Fruit fly (Drosophila melanogaster) whole organism, embryonic: ENCODE results near the gene Snx1.

Experiments
- Blimp-1 ChIP-seq: fragments of 200-800 bp; sonication (Bioruptor generic); optimal IDR thresholded peaks from 3 replicates; lab custom pipeline; 2018; ENCODE audit warnings: missing biosample characterization, missing genetic modification characterization, mild to moderate bottlenecking, moderate library complexity, missing genetic modification reagents
- CG10267 ChIP-seq: fragments of 200-800 bp; sonication (Bioruptor generic); optimal IDR thresholded peaks from 2 replicates; lab custom pipeline; 2018; ENCODE audit warnings: missing biosample characterization, mild to moderate bottlenecking, missing genetic modification characterization, moderate library complexity
- CG10959 ChIP-seq: fragments of 200-800 bp; sonication (Bioruptor generic); IDR thresholded peaks from 2 replicates; pipeline ENCODE4 v1.3.6; 2022; ENCODE audit warnings: missing biosample characterization, missing genetic modification characterization
- CG11085 ChIP-seq: fragments of 200-800 bp; sonication (Bioruptor generic); IDR thresholded peaks from 2 replicates; pipeline ENCODE4 v1.3.6; 2022; ENCODE audit warnings: missing biosample characterization, missing genetic modification characterization
- CG11504 ChIP-seq: fragments of 200-800 bp; sonication (Bioruptor generic); optimal IDR thresholded peaks from 3 replicates; lab custom pipeline; 2019; ENCODE audit warnings: missing biosample characterization, mild to moderate bottlenecking, missing genetic modification characterization, moderate library complexity
- CG1233 ChIP-seq: fragments of 200-800 bp; sonication (Bioruptor generic); optimal IDR thresholded peaks from 4 replicates; lab custom pipeline; 2018; ENCODE audit warnings: missing biosample characterization, mild to moderate bottlenecking, missing genetic modification characterization
- CG1647 ChIP-seq: fragments of 200-800 bp; sonication (Bioruptor generic); optimal IDR thresholded peaks from 3 replicates; lab custom pipeline; 2016; ENCODE audit warnings: missing biosample characterization, missing genetic modification characterization
- CG17912 ChIP-seq: fragments of 200-800 bp; sonication (Bioruptor generic); optimal IDR thresholded peaks from 2 replicates; lab custom pipeline; 2018; ENCODE audit warnings: missing biosample characterization, mild to moderate bottlenecking, missing genetic modification characterization
- CG18476 ChIP-seq: fragments of 200-800 bp; sonication (Bioruptor generic); optimal IDR thresholded peaks from 2 replicates; lab custom pipeline; 2016; ENCODE audit warnings: missing biosample characterization, mild to moderate bottlenecking, missing genetic modification characterization
- CG2120 ChIP-seq: fragments of 200-800 bp; sonication (Bioruptor generic); optimal IDR thresholded peaks from 3 replicates; lab custom pipeline; 2016; ENCODE audit warnings: missing biosample characterization, missing genetic modification characterization
- CG30020 ChIP-seq: fragments of 200-800 bp; optimal IDR thresholded peaks from 2 replicates; lab custom pipeline; 2019; ENCODE audit warnings: missing biosample characterization, mild to moderate bottlenecking, missing genetic modification characterization, moderate library complexity
- CG31441 ChIP-seq: fragments of 200-800 bp; sonication (Bioruptor generic); IDR thresholded peaks from 2 replicates; pipeline ENCODE4 v1.3.6; 2022; ENCODE audit warnings: missing biosample characterization, missing genetic modification characterization
- CG34422 ChIP-seq: fragments of 200-800 bp; sonication (Bioruptor generic); IDR thresholded peaks from 3 replicates; pipeline ENCODE4 v1.3.6; 2022; ENCODE audit warnings: missing biosample characterization, missing genetic modification characterization
- CG4282 ChIP-seq: fragments of 200-800 bp; sonication (Bioruptor generic); optimal IDR thresholded peaks from 2 replicates; lab custom pipeline; 2016; ENCODE audit warnings: missing biosample characterization, missing genetic modification characterization
- CG4424 ChIP-seq: fragments of 200-800 bp; sonication (Bioruptor generic); optimal IDR thresholded peaks from 3 replicates; lab custom pipeline; 2016; ENCODE audit warnings: missing biosample characterization, missing genetic modification characterization
- CG4617 ChIP-seq: fragments of 200-800 bp; sonication (Bioruptor generic); optimal IDR thresholded peaks from 3 replicates; lab custom pipeline; 2016; ENCODE audit warnings: missing biosample characterization, missing genetic modification characterization, borderline replicate concordance
- CG7963 ChIP-seq: fragments of 200-800 bp; sonication (Bioruptor generic); IDR thresholded peaks from 3 replicates; pipeline ENCODE4 v1.3.6; 2022; ENCODE audit warnings: missing biosample characterization, missing genetic modification characterization; ENCODE audit not compliant: partially characterized antibody
- CG7987 ChIP-seq: fragments of 200-800 bp; sonication (Bioruptor generic); optimal IDR thresholded peaks from 2 replicates; lab custom pipeline; 2018; ENCODE audit warnings: missing biosample characterization, mild to moderate bottlenecking, missing genetic modification characterization, moderate library complexity
- CG9876 ChIP-seq: fragments of 200-800 bp; sonication (Bioruptor generic); optimal IDR thresholded peaks from 2 replicates; lab custom pipeline; 2016; ENCODE audit warnings: missing biosample characterization, missing genetic modification characterization
- Dek ChIP-seq: fragments of 200-800 bp; sonication (Bioruptor generic); optimal IDR thresholded peaks from 3 replicates; lab custom pipeline; 2019; ENCODE audit warnings: missing biosample characterization, mild to moderate bottlenecking, missing genetic modification characterization, moderate library complexity
- Dip3 ChIP-seq: fragments of 200-800 bp; sonication (Bioruptor generic); optimal IDR thresholded peaks from 3 replicates; lab custom pipeline; 2016; ENCODE audit warnings: missing biosample characterization, missing genetic modification characterization
- Gsc ChIP-seq: fragments of 200-800 bp; sonication (Bioruptor generic); IDR thresholded peaks from 2 replicates; pipeline ENCODE4 v1.3.6; 2022; ENCODE audit warnings: missing biosample characterization, missing genetic modification characterization
- Gug ChIP-seq: fragments of 200-800 bp; sonication (Bioruptor generic); IDR thresholded peaks from 4 replicates; pipeline ENCODE4 v1.3.6; 2022; ENCODE audit warnings: missing biosample characterization, missing genetic modification characterization
- H2.0 ChIP-seq: fragments of 200-800 bp; sonication (Bioruptor generic); IDR thresholded peaks from 2 replicates; pipeline ENCODE4 v1.3.6; 2022; ENCODE audit warnings: missing biosample characterization, missing genetic modification characterization
- Hmr ChIP-seq: fragments of 200-800 bp; sonication (Bioruptor generic); optimal IDR thresholded peaks from 3 replicates; lab custom pipeline; 2017; ENCODE audit warnings: mild to moderate bottlenecking, missing biosample characterization, missing genetic modification reagents, missing genetic modification characterization
- Hr39 ChIP-seq: fragments of >200 bp; optimal IDR thresholded peaks from 2 replicates; lab custom pipeline; 2017
- Hsf ChIP-seq: fragments of 200-800 bp; sonication (Bioruptor generic); optimal IDR thresholded peaks from 3 replicates; lab custom pipeline; 2016; ENCODE audit warnings: missing biosample characterization, missing genetic modification characterization
- MBD-R2 ChIP-seq: fragments of 200-800 bp; sonication (Bioruptor generic); IDR thresholded peaks from 2 replicates; pipeline ENCODE4 v1.3.6; 2022; ENCODE audit warnings: missing biosample characterization, missing genetic modification characterization
- Ravus ChIP-seq: fragments of 200-800 bp; sonication (Bioruptor generic); IDR thresholded peaks from 2 replicates; pipeline ENCODE4 v1.3.6; 2022; ENCODE audit warnings: missing biosample characterization, missing genetic modification characterization
- Scr ChIP-seq: fragments of 200-800 bp; sonication (Bioruptor generic); IDR thresholded peaks from 2 replicates; pipeline ENCODE4 v1.3.6; 2022; ENCODE audit warnings: missing biosample characterization, missing genetic modification characterization; ENCODE audit not compliant: partially characterized antibody
- Trl ChIP-seq, 3 experiments: fragments of >200 bp in 2 of 3; fragments of 200-800 bp in 1 of 3; sonication (Bioruptor generic) in 1 of 3; optimal IDR thresholded peaks; 2 replicates in 1 of 3; 3 replicates in 2 of 3; lab custom pipeline; 2016 to 2017; ENCODE audit warnings: missing biosample characterization in 1 of 3, missing genetic modification characterization in 1 of 3
- ash1 ChIP-seq: fragments of 200-800 bp; sonication (Bioruptor generic); optimal IDR thresholded peaks from 2 replicates; lab custom pipeline; 2018; ENCODE audit warnings: missing biosample characterization, mild to moderate bottlenecking, missing genetic modification characterization
- bab2 ChIP-seq: fragments of 200-800 bp; sonication (Bioruptor generic); optimal IDR thresholded peaks from 2 replicates; lab custom pipeline; 2016; ENCODE audit warnings: missing biosample characterization, missing genetic modification characterization
- cad ChIP-seq: fragments of >200 bp; optimal IDR thresholded peaks from 2 replicates; lab custom pipeline; 2017; ENCODE audit warnings: missing biosample characterization, missing genetic modification characterization
- cato ChIP-seq: fragments of 200-800 bp; sonication (Bioruptor generic); optimal IDR thresholded peaks from 2 replicates; lab custom pipeline; 2016; ENCODE audit warnings: missing biosample characterization, missing genetic modification characterization, borderline replicate concordance
- chn ChIP-seq: fragments of 200-800 bp; sonication (Bioruptor generic); optimal IDR thresholded peaks from 2 replicates; lab custom pipeline; 2016; ENCODE audit warnings: missing biosample characterization, missing genetic modification characterization
- dpn ChIP-seq, 2 experiments: fragments of 200-800 bp; sonication (Bioruptor generic); optimal IDR thresholded peaks; 3 replicates each; lab custom pipeline; 2016; ENCODE audit warnings: missing biosample characterization in 2 of 2, missing genetic modification characterization in 2 of 2
- esg ChIP-seq: fragments of 200-800 bp; sonication (Bioruptor generic); conservative IDR thresholded peaks from 2 replicates; pipeline ENCODE4 v1.3.6; 2022; ENCODE audit warnings: missing biosample characterization, missing genetic modification characterization
- grau ChIP-seq: fragments of 200-800 bp; optimal IDR thresholded peaks from 3 replicates; lab custom pipeline; 2019; ENCODE audit warnings: missing biosample characterization, mild to moderate bottlenecking, missing genetic modification characterization, moderate library complexity
- inv ChIP-seq: fragments of 200-800 bp; sonication (Bioruptor generic); IDR thresholded peaks from 2 replicates; pipeline ENCODE4 v1.3.6; 2022; ENCODE audit warnings: missing biosample characterization, missing genetic modification characterization; ENCODE audit not compliant: partially characterized antibody
- lilli ChIP-seq: fragments of 200-800 bp; sonication (Bioruptor generic); optimal IDR thresholded peaks from 3 replicates; lab custom pipeline; 2016; ENCODE audit warnings: missing biosample characterization, missing genetic modification characterization
- nerfin-1 ChIP-seq: fragments of 200-800 bp; sonication (Bioruptor generic); optimal IDR thresholded peaks from 3 replicates; lab custom pipeline; 2019; ENCODE audit warnings: missing biosample characterization, mild to moderate bottlenecking, missing genetic modification characterization, moderate library complexity
- pfk ChIP-seq: fragments of 200-800 bp; sonication (Bioruptor generic); optimal IDR thresholded peaks from 2 replicates; lab custom pipeline; 2018; ENCODE audit warnings: missing biosample characterization, mild to moderate bottlenecking, missing genetic modification characterization, moderate library complexity
- rib ChIP-seq: fragments of 200-800 bp; sonication (Bioruptor generic); IDR thresholded peaks from 2 replicates; pipeline ENCODE4 v1.3.6; 2022; ENCODE audit warnings: missing biosample characterization, missing genetic modification characterization
- row ChIP-seq: fragments of 200-800 bp; sonication (Bioruptor generic); IDR thresholded peaks from 3 replicates; pipeline ENCODE4 v1.3.6; 2022; ENCODE audit warnings: missing biosample characterization, missing genetic modification characterization
- scrt ChIP-seq: fragments of 200-800 bp; sonication (Bioruptor generic); optimal IDR thresholded peaks from 2 replicates; lab custom pipeline; 2018; ENCODE audit warnings: missing biosample characterization, mild to moderate bottlenecking, missing genetic modification characterization, moderate library complexity
- sqz ChIP-seq: fragments of 200-800 bp; sonication (Bioruptor generic); optimal IDR thresholded peaks from 3 replicates; lab custom pipeline; 2018; ENCODE audit warnings: missing biosample characterization, mild to moderate bottlenecking, missing genetic modification characterization
- tio ChIP-seq: fragments of 200-800 bp; sonication (Bioruptor generic); optimal IDR thresholded peaks from 2 replicates; lab custom pipeline; 2017; ENCODE audit warnings: missing biosample characterization, missing genetic modification characterization, inconsistent platforms
- vvl ChIP-seq: fragments of 200-800 bp; sonication (Bioruptor generic); IDR thresholded peaks from 2 replicates; pipeline ENCODE4 v1.3.6; 2022; ENCODE audit warnings: missing biosample characterization, missing genetic modification characterization
- wor ChIP-seq: fragments of 200-800 bp; sonication (Bioruptor generic); IDR thresholded peaks from 2 replicates; pipeline ENCODE4 v1.3.6; 2022; ENCODE audit warnings: missing biosample characterization, missing genetic modification characterization
- zf30C ChIP-seq: fragments of 200-800 bp; sonication (Bioruptor generic); optimal IDR thresholded peaks from 3 replicates; lab custom pipeline; 2018; ENCODE audit warnings: missing biosample characterization, mild to moderate bottlenecking, missing genetic modification characterization

Gene Snx1

dm6 chr2L:3437068-3437467, 12.4 kb upstream of the Snx1 start (continued):
- TF ChIP-seq CG10959 (GFP tag; lab: Robert Waterston, UW): no peak
- no peak for TF ChIP-seq CG1647
- 0 out of 2 replicates have a peak, but pooled peaks have one; percentile 24 for TF ChIP-seq wor (GFP tag; lab: Robert Waterston, UW)
- peak; percentile 50 for TF ChIP-seq CG1233 (GFP tag; lab: Kevin White, UChicago)
- no peak for TF ChIP-seq rib (GFP tag; lab: Robert Waterston, UW)
- peak; percentile 64 for TF ChIP-seq nerfin-1 (tag; lab: Kevin White, UChicago)
- no peak for TF ChIP-seq bab2 (GFP tag; lab: Kevin White, UChicago)
- peak; percentile 26 for TF ChIP-seq Hmr (GFP tag; lab: Kevin White, UChicago)
- no peak for TF ChIP-seq Dek (tag; lab: Kevin White, UChicago)
- no peak for TF ChIP-seq CG9876
- no peak for TF ChIP-seq pfk (GFP tag; lab: Kevin White, UChicago)
- TF ChIP-seq CG17912 (GFP tag; lab: Kevin White, UChicago): no peak
- TF ChIP-seq CG31441 (GFP tag; lab: Robert Waterston, UW): peak; percentile 69
- TF ChIP-seq Scr (GFP tag; lab: Robert Waterston, UW): no peak
- TF ChIP-seq Dip3 (GFP tag; lab: Kevin White, UChicago): no peak
- TF ChIP-seq Trl (optimal IDR thresholded peaks at IDR 0.05; lab: Kevin White, UChicago): no peak
- peak; percentile 22 for TF ChIP-seq Trl (GFP tag; optimal IDR thresholded peaks at IDR 0.05; lab: Kevin White, UChicago)
- peak; percentile 6 to 13 for TF ChIP-seq dpn (GFP tag; optimal IDR thresholded peaks at IDR 0.05; lab: Kevin White, UChicago)
- peak; percentile 34 for TF ChIP-seq scrt (GFP tag; lab: Kevin White, UChicago)
- TF ChIP-seq ash1 (GFP tag; lab: Kevin White, UChicago): no peak
- no peak for TF ChIP-seq CG30020
- peak; percentile 67; the same call in 2 of the 3 replicates for TF ChIP-seq CG34422 (GFP tag; lab: Robert Waterston, UW)
- TF ChIP-seq H2.0 (GFP tag; lab: Robert Waterston, UW): peak; percentile 15; the same call in 1 of the 2 replicates
- no peak for TF ChIP-seq CG4617
- no peak for TF ChIP-seq tio (GFP tag; lab: Kevin White, UChicago)
- no peak for TF ChIP-seq CG7963
- TF ChIP-seq Blimp-1 (GFP tag; lab: Kevin White, UChicago): peak; percentile 69
- TF ChIP-seq grau (tag; lab: Kevin White, UChicago): peak; percentile 39
- peak; percentile 35; the same call in 1 of the 2 replicates for TF ChIP-seq esg (GFP tag; lab: Robert Waterston, UW)
- TF ChIP-seq CG11504 (tag; lab: Kevin White, UChicago): peak; percentile 77
- no peak for TF ChIP-seq CG11085 (GFP tag; lab: Robert Waterston, UW)
- TF ChIP-seq Gug (GFP tag; lab: Robert Waterston, UW): no peak
- no peak for TF ChIP-seq inv (GFP tag; lab: Robert Waterston, UW)
- no peak for TF ChIP-seq MBD-R2
- TF ChIP-seq CG2120: no peak
- TF ChIP-seq CG10267: peak; percentile 59
- no peak for TF ChIP-seq Hr39 (lab: Kevin White, UChicago)
- TF ChIP-seq Gsc (GFP tag; lab: Robert Waterston, UW): no peak
- peak; percentile 70 for TF ChIP-seq row (GFP tag; lab: Robert Waterston, UW)
- TF ChIP-seq chn: peak; percentile 38
- TF ChIP-seq vvl (GFP tag; lab: Robert Waterston, UW): peak; percentile 85
- TF ChIP-seq Hsf (GFP tag; lab: Kevin White, UChicago): no peak
- TF ChIP-seq cato (GFP tag; lab: Kevin White, UChicago): peak; percentile 3
- TF ChIP-seq zf30C (GFP tag; lab: Kevin White, UChicago): no peak
- no peak for TF ChIP-seq Ravus (GFP tag; lab: Robert Waterston, UW)
- no peak for TF ChIP-seq lilli (GFP tag; lab: Kevin White, UChicago)
- TF ChIP-seq CG4282 (GFP tag; lab: Kevin White, UChicago): no peak
- no peak for TF ChIP-seq CG7987
- no peak for TF ChIP-seq cad
- peak; percentile 42 for TF ChIP-seq sqz (GFP tag; lab: Kevin White, UChicago)
- TF ChIP-seq CG18476 (GFP tag; lab: Kevin White, UChicago): no peak
- peak; percentile 15 for TF ChIP-seq CG4424 (GFP tag; lab: Kevin White, UChicago)
